Fruit fly (Drosophila melanogaster): ENCODE data around the gene CG5665.

DNA sequence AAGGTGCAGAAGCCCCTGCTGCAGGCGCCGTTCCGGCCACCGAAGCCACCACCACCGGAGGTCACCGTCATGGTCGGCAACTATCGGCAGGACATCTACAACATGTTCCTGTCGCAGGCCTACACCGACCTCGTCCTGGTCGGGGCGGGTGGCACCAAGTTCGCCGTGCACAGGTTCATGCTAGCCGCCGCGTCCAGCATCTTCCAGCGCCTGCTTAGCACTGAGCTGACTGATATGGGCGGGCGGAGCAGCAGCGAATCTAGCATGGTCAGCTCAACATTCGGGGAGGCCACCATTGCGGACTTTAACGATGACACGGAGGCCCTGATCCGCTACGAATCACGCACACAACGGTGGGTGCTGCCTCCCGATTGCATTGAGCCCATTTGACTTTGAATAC lies 21.2 kb downstream of the CG5665 start:
- TF ChIP-seq h (optimal IDR thresholded peaks at IDR 0.05) (no peak), psq (optimal IDR thresholded peaks at IDR 0.05) (no peak), Sin3A (optimal IDR thresholded peaks at IDR 0.05) (no peak), ttk (optimal IDR thresholded peaks at IDR 0.05) (no peak)

Data from Kc167 (cell line).